Worm (Caenorhabditis elegans) whole organism, mixed stage, embryonic: Measurements from ENCODE around the gene F28C6.5.

Experiments used
- cnd-1 ChIP-seq: fragments of 200-800 bp; sonication (Bioruptor generic); optimal IDR thresholded peaks from 2 replicates; lab custom pipeline; 2018; ENCODE audit warnings: mild to moderate bottlenecking, missing genetic modification characterization, missing compliant biosample characterization
- mep-1 ChIP-seq: fragments of 150-350 bp; optimal IDR thresholded peaks from 2 replicates; lab custom pipeline; 2017; ENCODE audit warnings: missing biosample characterization, missing genetic modification reagents, missing genetic modification characterization, inconsistent platforms
- nhr-237 ChIP-seq: fragments of 150-350 bp; optimal IDR thresholded peaks from 2 replicates; lab custom pipeline; 2014; ENCODE audit warnings: missing biosample characterization, missing genetic modification characterization
- pha-4 ChIP-seq: fragments of 150-350 bp; optimal IDR thresholded peaks from 2 replicates; lab custom pipeline; 2018; ENCODE audit warnings: missing biosample characterization, missing genetic modification reagents, missing genetic modification characterization
- snpc-4 ChIP-seq: fragments of 150-350 bp; optimal IDR thresholded peaks from 2 replicates; lab custom pipeline; 2014; ENCODE audit warnings: missing biosample characterization, missing genetic modification characterization

ce11 chrII:8641131-8641530 is 41.8 kb downstream of the F28C6.5 start, which contains the start of gene D2085.7:
- no peak for TF ChIP-seq mep-1 (tag; lab: Kevin White, UChicago)
- TF ChIP-seq cnd-1 (tag; lab: Kevin White, UChicago) = no peak
- TF ChIP-seq nhr-237 (tag; lab: Kevin White, UChicago) = no peak
- no peak for TF ChIP-seq pha-4 (tag; lab: Kevin White, UChicago)
- no peak for TF ChIP-seq snpc-4 (tag; lab: Kevin White, UChicago)
